Fruit fly (Drosophila melanogaster) whole organism, embryonic: ENCODE measurements around the gene CG32639.
A peak's percentile ranks its signal among the peaks of the same experiment; 100 is the strongest.

Experiments
- ATbp ChIP-seq: fragments of 200-800 bp; sonication (Bioruptor generic); optimal IDR thresholded peaks from 2 replicates; lab custom pipeline; 2017; ENCODE audit warnings: missing biosample characterization, mild to moderate bottlenecking, missing genetic modification characterization, missing genetic modification reagents
- CG10267 ChIP-seq: fragments of 200-800 bp; sonication (Bioruptor generic); optimal IDR thresholded peaks from 2 replicates; lab custom pipeline; 2018; ENCODE audit warnings: missing biosample characterization, mild to moderate bottlenecking, missing genetic modification characterization, moderate library complexity
- CG10274 ChIP-seq: fragments of 200-800 bp; sonication (Bioruptor generic); optimal IDR thresholded peaks from 3 replicates; lab custom pipeline; 2017; ENCODE audit warnings: missing biosample characterization, mild to moderate bottlenecking, missing genetic modification characterization
- CG11560 ChIP-seq: fragments of 200-800 bp; sonication (Bioruptor generic); IDR thresholded peaks from 3 replicates; pipeline ENCODE4 v1.3.6; 2022; ENCODE audit warnings: missing biosample characterization, missing genetic modification characterization
- CG1233 ChIP-seq: fragments of 200-800 bp; sonication (Bioruptor generic); optimal IDR thresholded peaks from 4 replicates; lab custom pipeline; 2018; ENCODE audit warnings: missing biosample characterization, mild to moderate bottlenecking, missing genetic modification characterization
- CG13123 ChIP-seq: fragments of 200-800 bp; sonication (Bioruptor generic); optimal IDR thresholded peaks from 2 replicates; lab custom pipeline; 2016; ENCODE audit warnings: missing biosample characterization, missing genetic modification characterization
- CG14441 ChIP-seq: fragments of 200-800 bp; sonication (Bioruptor generic); IDR thresholded peaks from 2 replicates; pipeline ENCODE4 v1.3.6; 2022; ENCODE audit warnings: missing biosample characterization, missing genetic modification characterization
- CG15011 ChIP-seq: fragments of 200-800 bp; sonication (Bioruptor generic); optimal IDR thresholded peaks from 3 replicates; lab custom pipeline; 2018; ENCODE audit warnings: missing biosample characterization, mild to moderate bottlenecking, missing genetic modification characterization
- CG15269 ChIP-seq: fragments of 200-800 bp; sonication (Bioruptor generic); optimal IDR thresholded peaks from 2 replicates; lab custom pipeline; 2018; ENCODE audit warnings: missing biosample characterization, mild to moderate bottlenecking, missing genetic modification characterization, moderate library complexity
- CG1529 ChIP-seq: fragments of 200-800 bp; sonication (Bioruptor generic); optimal IDR thresholded peaks from 3 replicates; lab custom pipeline; 2018; ENCODE audit warnings: missing biosample characterization, missing genetic modification characterization
- CG16815 ChIP-seq: fragments of 200-800 bp; sonication (Bioruptor generic); optimal IDR thresholded peaks from 3 replicates; lab custom pipeline; 2017; ENCODE audit warnings: missing biosample characterization, mild to moderate bottlenecking, missing genetic modification characterization
- CG17186 ChIP-seq: fragments of 200-800 bp; sonication (Bioruptor generic); optimal IDR thresholded peaks from 3 replicates; lab custom pipeline; 2017; ENCODE audit warnings: missing biosample characterization, missing genetic modification reagents, missing genetic modification characterization
- CG31224 ChIP-seq: fragments of 200-800 bp; sonication (Bioruptor generic); IDR thresholded peaks from 2 replicates; pipeline ENCODE4 v1.3.6; 2022; ENCODE audit warnings: missing biosample characterization, missing genetic modification characterization
- CG6765 ChIP-seq: fragments of 200-800 bp; sonication (Bioruptor generic); optimal IDR thresholded peaks from 3 replicates; lab custom pipeline; 2017; ENCODE audit warnings: missing biosample characterization, mild to moderate bottlenecking, missing genetic modification characterization
- CG7357 ChIP-seq: fragments of 200-800 bp; sonication (Bioruptor generic); IDR thresholded peaks from 3 replicates; pipeline ENCODE4 v1.3.6; 2022; ENCODE audit warnings: missing biosample characterization, missing genetic modification characterization
- CG7786 ChIP-seq: fragments of 200-800 bp; sonication (Bioruptor generic); optimal IDR thresholded peaks from 2 replicates; lab custom pipeline; 2016; ENCODE audit warnings: missing biosample characterization, missing genetic modification characterization
- CG8281 ChIP-seq: fragments of 200-800 bp; sonication (Bioruptor generic); optimal IDR thresholded peaks from 2 replicates; lab custom pipeline; 2018; ENCODE audit warnings: missing biosample characterization, mild to moderate bottlenecking, missing genetic modification characterization, moderate library complexity
- Chrac-16 ChIP-seq: fragments of 200-800 bp; sonication (Bioruptor generic); optimal IDR thresholded peaks from 3 replicates; lab custom pipeline; 2016; ENCODE audit warnings: missing biosample characterization, missing genetic modification characterization
- Deaf1 ChIP-seq: fragments of 200-800 bp; optimal IDR thresholded peaks from 3 replicates; lab custom pipeline; 2019; ENCODE audit warnings: missing biosample characterization, mild to moderate bottlenecking, missing genetic modification characterization, moderate library complexity
- E2f1 ChIP-seq: fragments of 200-800 bp; sonication (Bioruptor generic); IDR thresholded peaks from 2 replicates; pipeline ENCODE4 v1.3.6; 2022; ENCODE audit warnings: missing biosample characterization, missing genetic modification characterization
- HHEX ChIP-seq: fragments of 200-800 bp; sonication (Bioruptor generic); optimal IDR thresholded peaks from 3 replicates; lab custom pipeline; 2017; ENCODE audit warnings: missing biosample characterization, mild to moderate bottlenecking, missing genetic modification characterization, missing genetic modification reagents
- Lpt ChIP-seq: fragments of >200 bp; optimal IDR thresholded peaks from 2 replicates; lab custom pipeline; 2018; ENCODE audit warnings: missing biosample characterization, missing genetic modification characterization
- MTF-1 ChIP-seq: fragments of 200-800 bp; sonication (Bioruptor generic); optimal IDR thresholded peaks from 2 replicates; lab custom pipeline; 2018; ENCODE audit warnings: missing biosample characterization, mild to moderate bottlenecking, missing genetic modification characterization, borderline replicate concordance
- Mad ChIP-seq: fragments of 200-800 bp; sonication (Bioruptor generic); optimal IDR thresholded peaks from 2 replicates; lab custom pipeline; 2016; ENCODE audit warnings: missing biosample characterization, missing genetic modification characterization
- Meics ChIP-seq: fragments of 200-800 bp; sonication (Bioruptor generic); optimal IDR thresholded peaks from 2 replicates; lab custom pipeline; 2017; ENCODE audit warnings: missing biosample characterization, mild to moderate bottlenecking, missing genetic modification characterization
- Rx ChIP-seq: fragments of 200-800 bp; sonication (Bioruptor generic); IDR thresholded peaks from 2 replicates; pipeline ENCODE4 v1.3.6; 2022; ENCODE audit warnings: missing biosample characterization, missing genetic modification characterization
- Spps ChIP-seq: fragments of 200-800 bp; sonication (Bioruptor generic); optimal IDR thresholded peaks from 2 replicates; lab custom pipeline; 2018; ENCODE audit warnings: missing biosample characterization, mild to moderate bottlenecking, missing genetic modification characterization
- Stat92E ChIP-seq, 3 experiments: fragments of >200 bp in 2 of 3; fragments of 200-800 bp in 1 of 3; sonication (Bioruptor generic) in 1 of 3; optimal IDR thresholded peaks; 2 replicates each; lab custom pipeline; 2017 to 2019; ENCODE audit warnings: missing biosample characterization in 3 of 3, missing genetic modification characterization in 3 of 3, mild to moderate bottlenecking in 1 of 3, moderate library complexity in 1 of 3
- Usf ChIP-seq: fragments of 200-800 bp; sonication (Bioruptor generic); optimal IDR thresholded peaks from 2 replicates; lab custom pipeline; 2017; ENCODE audit warnings: missing genotype, missing biosample characterization, missing genetic modification characterization
- ase ChIP-seq: fragments of 200-800 bp; sonication (Bioruptor generic); IDR thresholded peaks from 3 replicates; pipeline ENCODE4 v1.3.6; 2022; ENCODE audit warnings: missing biosample characterization, missing genetic modification characterization
- ash1 ChIP-seq: fragments of 200-800 bp; sonication (Bioruptor generic); optimal IDR thresholded peaks from 2 replicates; lab custom pipeline; 2018; ENCODE audit warnings: missing biosample characterization, mild to moderate bottlenecking, missing genetic modification characterization
- btn ChIP-seq: fragments of 200-800 bp; sonication (Bioruptor generic); optimal IDR thresholded peaks from 2 replicates; lab custom pipeline; 2016; ENCODE audit warnings: missing biosample characterization, missing genetic modification characterization
- cas ChIP-seq: fragments of 200-800 bp; sonication (Bioruptor generic); IDR thresholded peaks from 2 replicates; pipeline ENCODE4 v1.3.6; 2022; ENCODE audit warnings: missing biosample characterization, missing genetic modification characterization
- ci ChIP-seq: fragments of 200-800 bp; sonication (Bioruptor generic); IDR thresholded peaks from 3 replicates; pipeline ENCODE4 v1.3.6; 2022; ENCODE audit warnings: missing biosample characterization, missing genetic modification characterization
- dati ChIP-seq: fragments of 200-800 bp; sonication (Bioruptor generic); IDR thresholded peaks from 2 replicates; pipeline ENCODE4 v1.3.6; 2022; ENCODE audit warnings: missing biosample characterization, missing genetic modification characterization
- dmrt99B ChIP-seq: fragments of 200-800 bp; sonication (Bioruptor generic); optimal IDR thresholded peaks from 2 replicates; lab custom pipeline; 2018; ENCODE audit warnings: missing biosample characterization, mild to moderate bottlenecking, missing genetic modification characterization, moderate library complexity
- ewg ChIP-seq: fragments of 200-800 bp; sonication (Bioruptor generic); optimal IDR thresholded peaks from 3 replicates; lab custom pipeline; 2017; ENCODE audit warnings: mild to moderate bottlenecking, missing biosample characterization, missing genetic modification reagents, missing genetic modification characterization
- fd102C ChIP-seq: fragments of 200-800 bp; sonication (Bioruptor generic); optimal IDR thresholded peaks from 2 replicates; lab custom pipeline; 2018; ENCODE audit warnings: missing biosample characterization, mild to moderate bottlenecking, missing genetic modification characterization, moderate library complexity
- ham ChIP-seq: fragments of 200-800 bp; sonication (Bioruptor generic); IDR thresholded peaks from 2 replicates; pipeline ENCODE4 v1.3.6; 2022; ENCODE audit warnings: missing biosample characterization, missing genetic modification characterization
- hb ChIP-seq: fragments of 200-800 bp; sonication (Bioruptor generic); IDR thresholded peaks from 3 replicates; pipeline ENCODE4 v1.3.6; 2022; ENCODE audit warnings: missing biosample characterization, missing genetic modification characterization; ENCODE audit not compliant: partially characterized antibody
- lov ChIP-seq, 2 experiments: fragments of 200-800 bp in 1 of 2; fragments of >200 bp in 1 of 2; sonication (Bioruptor generic) in 1 of 2; IDR thresholded peaks in 1 of 2; optimal IDR thresholded peaks in 1 of 2; 2 replicates in 1 of 2; 3 replicates in 1 of 2; pipeline versions ENCODE4 v1.3.6 to Lab custom; 2017 to 2022; ENCODE audit warnings: missing biosample characterization in 1 of 2, missing genetic modification characterization in 1 of 2
- nau ChIP-seq: fragments of 200-800 bp; sonication (Bioruptor generic); optimal IDR thresholded peaks from 3 replicates; lab custom pipeline; 2017; ENCODE audit warnings: missing biosample characterization, mild to moderate bottlenecking, missing genetic modification characterization, missing genetic modification reagents
- org-1 ChIP-seq: fragments of 200-800 bp; sonication (Bioruptor generic); optimal IDR thresholded peaks from 2 replicates; lab custom pipeline; 2017; ENCODE audit warnings: missing biosample characterization, missing genetic modification characterization
- pb ChIP-seq: fragments of 200-800 bp; sonication (Bioruptor generic); optimal IDR thresholded peaks from 3 replicates; lab custom pipeline; 2016; ENCODE audit warnings: missing biosample characterization, missing genetic modification characterization
- repo ChIP-seq: fragments of 200-800 bp; sonication (Bioruptor generic); optimal IDR thresholded peaks from 2 replicates; lab custom pipeline; 2016; ENCODE audit warnings: missing biosample characterization, missing genetic modification characterization
- sob ChIP-seq: fragments of 200-800 bp; sonication (Bioruptor generic); IDR thresholded peaks from 2 replicates; pipeline ENCODE4 v1.3.6; 2022; ENCODE audit warnings: missing biosample characterization, missing genetic modification characterization
- stc ChIP-seq: fragments of 200-800 bp; sonication (Bioruptor generic); IDR thresholded peaks from 2 replicates; pipeline ENCODE4 v1.3.6; 2022; ENCODE audit warnings: missing biosample characterization, missing genetic modification characterization
- yki ChIP-seq: fragments of >200 bp; optimal IDR thresholded peaks from 3 replicates; lab custom pipeline; 2018

The CG32639 gene

DNA sequence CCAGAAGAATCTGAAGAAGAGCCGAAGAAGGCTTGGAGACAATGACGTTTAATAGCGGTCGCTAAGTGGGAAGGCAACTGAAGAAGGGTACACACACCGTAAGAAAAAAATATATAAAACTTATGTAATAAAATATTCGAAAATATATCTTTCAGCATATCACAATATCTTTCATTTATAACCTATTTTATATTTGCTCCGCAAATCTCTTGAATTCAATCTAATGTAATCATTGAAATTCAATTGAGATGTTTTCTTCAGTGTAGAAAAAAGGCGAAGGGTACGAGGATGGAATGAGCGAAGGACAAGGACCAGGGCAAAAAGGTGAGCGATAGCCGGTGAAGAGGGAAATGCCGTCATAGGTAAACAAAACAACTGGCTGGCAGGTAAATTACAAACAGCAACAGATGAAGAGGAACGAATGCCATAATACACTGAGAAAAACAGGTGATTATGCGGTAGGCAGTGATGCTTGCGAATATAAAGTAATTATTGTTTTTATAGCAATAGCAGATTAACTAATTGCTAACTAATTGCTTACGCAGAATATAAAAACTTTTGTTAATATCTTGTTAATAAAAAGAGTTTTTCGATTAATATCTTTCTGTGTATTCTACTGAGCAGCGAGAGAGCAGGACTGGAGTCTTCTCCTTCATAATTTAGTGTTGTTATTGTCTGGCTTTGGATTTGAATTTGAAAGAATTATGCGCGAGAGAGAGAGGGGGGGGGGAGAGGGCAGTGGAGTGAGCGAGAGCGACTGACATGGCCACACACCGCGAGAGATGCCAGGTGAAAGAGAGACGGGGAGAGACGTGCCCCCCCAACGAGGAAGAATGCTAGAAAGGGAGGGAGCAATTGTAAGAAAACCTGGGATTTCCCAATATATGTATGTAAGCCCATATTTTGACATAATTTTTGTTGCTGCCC is 2.3 kb downstream of the CG32639 start (continued):
- TF ChIP-seq dmrt99B (tag; lab: Kevin White, UChicago) (peak; percentile 70), hb (GFP tag; lab: Robert Waterston, UW) (no peak), ase (GFP tag; lab: Robert Waterston, UW) (peak; percentile 68), CG31224 (GFP tag; lab: Robert Waterston, UW) (peak; percentile 69), ci (GFP tag; lab: Robert Waterston, UW) (peak; percentile 85), Usf (GFP tag; lab: Kevin White, UChicago) (peak; percentile 92), CG10267 (tag; lab: Kevin White, UChicago) (peak; percentile 87), HHEX (GFP tag; lab: Kevin White, UChicago) (peak; percentile 81), CG6765 (no peak), Stat92E (GFP tag; optimal IDR thresholded peaks at IDR 0.05; lab: Kevin White, UChicago) (peak in 1 of 3 experiments; percentile 69), pb (peak; percentile 63), ash1 (GFP tag; lab: Kevin White, UChicago) (no peak), stc (GFP tag; lab: Robert Waterston, UW) (peak; percentile 79), sob (peak; percentile 86), btn (GFP tag; lab: Kevin White, UChicago) (peak; percentile 44), CG10274 (GFP tag; lab: Kevin White, UChicago) (peak; percentile 56), CG1233 (GFP tag; lab: Kevin White, UChicago) (peak; percentile 87), CG1529 (peak; percentile 57), CG17186 (GFP tag; lab: Kevin White, UChicago) (peak; percentile 16), ewg (peak; percentile 51), CG15269 (peak; percentile 70), Lpt (GFP tag; lab: Kevin White, UChicago) (no peak), yki (lab: Kevin White, UChicago) (no peak), org-1 (peak; percentile 82), Spps (tag; lab: Kevin White, UChicago) (peak; percentile 65), ATbp (GFP tag; lab: Kevin White, UChicago) (peak; percentile 39), CG8281 (tag; lab: Kevin White, UChicago) (peak; percentile 56), CG16815 (GFP tag; lab: Kevin White, UChicago) (peak; percentile 88), MTF-1 (GFP tag; lab: Kevin White, UChicago) (peak; percentile 19), nau (GFP tag; lab: Kevin White, UChicago) (peak; percentile 37), lov (optimal IDR thresholded peaks at IDR 0.05; lab: Kevin White, UChicago) (no peak), lov (GFP tag; IDR thresholded peaks at IDR 0.05; lab: Robert Waterston, UW) (peak; percentile 89), E2f1 (GFP tag; lab: Robert Waterston, UW) (peak; percentile 79), CG11560 (tag; lab: Robert Waterston, UW) (peak; percentile 58; the same call in 1 of the 3 replicates), dati (GFP tag; lab: Robert Waterston, UW) (no peak), CG7357 (GFP tag; lab: Robert Waterston, UW) (peak; percentile 57; the same call in 1 of the 3 replicates), Meics (peak; percentile 67), CG14441 (peak; percentile 67), cas (no peak; the same call in 1 of the 2 replicates), Deaf1 (tag; lab: Kevin White, UChicago) (peak; percentile 52), repo (GFP tag; lab: Kevin White, UChicago) (peak; percentile 50), CG13123 (GFP tag; lab: Kevin White, UChicago) (peak; percentile 65), ham (GFP tag; lab: Robert Waterston, UW) (0 out of 2 replicates have a peak, but pooled peaks have one; percentile 47), CG15011 (GFP tag; lab: Kevin White, UChicago) (peak; percentile 82), fd102C (GFP tag; lab: Kevin White, UChicago) (peak; percentile 83), Rx (peak; percentile 69; the same call in 1 of the 2 replicates), Chrac-16 (GFP tag; lab: Kevin White, UChicago) (peak; percentile 84), CG7786 (peak; percentile 74), Mad (GFP tag; lab: Kevin White, UChicago) (peak; percentile 65)
